Worm (Caenorhabditis elegans): ENCODE measurements around the gene F49E10.2.

DNA sequence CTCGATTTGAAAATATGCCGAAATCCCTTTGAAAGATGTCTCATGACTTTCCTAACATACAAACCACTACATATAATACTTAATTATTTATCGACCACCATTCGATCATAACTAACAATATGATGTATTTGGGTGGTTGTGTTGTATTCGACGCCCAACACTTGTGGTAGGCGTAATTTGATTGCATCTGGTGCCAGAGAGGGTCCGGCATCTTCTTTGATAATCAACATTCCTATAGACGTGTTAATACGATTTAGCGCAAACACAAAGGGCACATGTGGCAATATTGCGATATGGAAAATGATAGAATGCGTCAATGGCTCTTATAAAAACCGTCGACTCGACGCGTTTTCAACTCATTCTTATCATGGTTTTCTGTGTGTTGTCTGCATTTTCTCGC is 13.7 kb downstream of the F49E10.2 start:
- TF ChIP-seq tbx-2 (tag; optimal IDR thresholded peaks at IDR 0.05) (no peak), dve-1 (tag; optimal IDR thresholded peaks at IDR 0.05) (no peak), K02D7.2 (tag; optimal IDR thresholded peaks at IDR 0.05) (no peak), lin-11 (tag; optimal IDR thresholded peaks at IDR 0.05) (no peak), hlh-30 (tag; optimal IDR thresholded peaks at IDR 0.05; ENCODE audit: insufficient read depth) (no peak), ama-1 (optimal IDR thresholded peaks at IDR 0.05) (no peak), ztf-16 (tag; optimal IDR thresholded peaks at IDR 0.05) (no peak), fkh-10 (GFP tag; optimal IDR thresholded peaks at IDR 0.05) (no peak)

Data from whole organism, late embryonic.